Fruit fly (Drosophila melanogaster): ENCODE measurements around the gene Med.

The Med gene

DNA sequence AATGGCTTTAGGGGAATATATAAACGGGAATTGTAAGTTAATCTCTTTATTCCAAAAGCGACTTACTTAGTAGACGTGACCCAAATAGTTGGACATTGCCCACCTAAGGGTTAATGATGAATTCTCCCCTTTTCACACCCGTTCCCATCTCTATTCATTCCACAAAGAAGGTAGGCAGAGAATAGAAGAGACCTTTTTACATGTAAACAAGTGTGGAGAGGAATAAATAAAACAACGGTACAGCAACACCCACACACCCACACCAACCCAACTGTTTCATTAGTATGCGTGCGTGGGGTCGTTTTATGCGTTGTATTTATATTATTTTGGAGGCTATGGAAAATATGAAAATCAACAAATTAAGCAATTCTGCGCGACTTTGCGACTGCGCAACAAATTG is 2.8 kb upstream of the Med start (continued):
- TF ChIP-seq pfk (GFP tag; optimal IDR thresholded peaks at IDR 0.05), result no peak
- TF ChIP-seq otp (GFP tag; IDR thresholded peaks at IDR 0.05), result no peak
- no peak for TF ChIP-seq org-1 (GFP tag; optimal IDR thresholded peaks at IDR 0.05)
- TF ChIP-seq ewg (GFP tag; optimal IDR thresholded peaks at IDR 0.05), result peak; percentile 33
- TF ChIP-seq Kr (GFP tag; optimal IDR thresholded peaks at IDR 0.05), result peak; percentile 43
- peak; percentile 39 for TF ChIP-seq abd-A (tag; optimal IDR thresholded peaks at IDR 0.05)
- TF ChIP-seq CG7839 (tag; optimal IDR thresholded peaks at IDR 0.05), result no peak
- TF ChIP-seq bigmax (GFP tag; optimal IDR thresholded peaks at IDR 0.05), result no peak
- TF ChIP-seq BEAF-32 (GFP tag; optimal IDR thresholded peaks at IDR 0.05), result no peak
- TF ChIP-seq Lpt (GFP tag; optimal IDR thresholded peaks at IDR 0.05), result no peak
- peak; percentile 29 for TF ChIP-seq CG17385 (GFP tag; optimal IDR thresholded peaks at IDR 0.05)
- TF ChIP-seq CG13775 (GFP tag; optimal IDR thresholded peaks at IDR 0.05), result peak; percentile 9
- no peak for TF ChIP-seq Dref (GFP tag; IDR thresholded peaks at IDR 0.05)
- no peak for TF ChIP-seq CG2875 (GFP tag; optimal IDR thresholded peaks at IDR 0.05)
- no peak for TF ChIP-seq Doc2 (GFP tag; IDR thresholded peaks at IDR 0.05)
- peak; percentile 50 for TF ChIP-seq CG13624 (GFP tag; optimal IDR thresholded peaks at IDR 0.05)
- TF ChIP-seq Med (GFP tag), result peak; percentile 88
- TF ChIP-seq Sin3A (optimal IDR thresholded peaks at IDR 0.05), result no peak
- no peak for TF ChIP-seq pita (GFP tag; optimal IDR thresholded peaks at IDR 0.05)
- no peak for TF ChIP-seq CG14710 (tag; optimal IDR thresholded peaks at IDR 0.05)
- no peak for TF ChIP-seq CG34422 (GFP tag; IDR thresholded peaks at IDR 0.05)
- no peak for TF ChIP-seq sc (optimal IDR thresholded peaks at IDR 0.05)
- no peak for TF ChIP-seq sc (GFP tag; optimal IDR thresholded peaks at IDR 0.05)
- TF ChIP-seq Awh (GFP tag; IDR thresholded peaks at IDR 0.05), result no peak
- TF ChIP-seq CG9817 (tag; optimal IDR thresholded peaks at IDR 0.05), result peak; percentile 1
- no peak for TF ChIP-seq tll (GFP tag; optimal IDR thresholded peaks at IDR 0.05)
- no peak for TF ChIP-seq gfzf (GFP tag; optimal IDR thresholded peaks at IDR 0.05)
- TF ChIP-seq CG9797 (GFP tag; optimal IDR thresholded peaks at IDR 0.05), result no peak
- TF ChIP-seq CG17328 (GFP tag; IDR thresholded peaks at IDR 0.05), result no peak
- no peak for TF ChIP-seq HLH54F (GFP tag; optimal IDR thresholded peaks at IDR 0.05)
- peak; percentile 43 for TF ChIP-seq Asciz (GFP tag; optimal IDR thresholded peaks at IDR 0.05)
- TF ChIP-seq CG14050 (GFP tag; IDR thresholded peaks at IDR 0.05), result no peak
- TF ChIP-seq CG17912 (GFP tag; optimal IDR thresholded peaks at IDR 0.05), result peak; percentile 51
- no peak for TF ChIP-seq peb (GFP tag; IDR thresholded peaks at IDR 0.05)
- peak; percentile 14 for TF ChIP-seq CG4328 (GFP tag; optimal IDR thresholded peaks at IDR 0.05)
- peak; percentile 18 for TF ChIP-seq CG15696 (tag; optimal IDR thresholded peaks at IDR 0.05)
- TF ChIP-seq CG8089 (GFP tag; optimal IDR thresholded peaks at IDR 0.05), result no peak
- TF ChIP-seq CG9609 (GFP tag; optimal IDR thresholded peaks at IDR 0.05), result no peak
- TF ChIP-seq gro (GFP tag; optimal IDR thresholded peaks at IDR 0.05), result peak; percentile 2
- TF ChIP-seq CG9727 (GFP tag; optimal IDR thresholded peaks at IDR 0.05), result no peak
- TF ChIP-seq Dfd (GFP tag; optimal IDR thresholded peaks at IDR 0.05), result no peak
- no peak for TF ChIP-seq CG5245 (GFP tag; optimal IDR thresholded peaks at IDR 0.05)
- TF ChIP-seq gce (GFP tag; IDR thresholded peaks at IDR 0.05), result no peak
- TF ChIP-seq CG13296 (GFP tag; optimal IDR thresholded peaks at IDR 0.05), result peak; percentile 29
- TF ChIP-seq da (GFP tag; optimal IDR thresholded peaks at IDR 0.05), result no peak
- TF ChIP-seq ato (GFP tag; IDR thresholded peaks at IDR 0.05; ENCODE audit: partially characterized antibody), result no peak
- no peak for TF ChIP-seq tna (GFP tag; IDR thresholded peaks at IDR 0.05; ENCODE audit: partially characterized antibody)
- TF ChIP-seq fd3F (GFP tag; optimal IDR thresholded peaks at IDR 0.05), result no peak
- peak; percentile 45 for TF ChIP-seq CG3281 (GFP tag; optimal IDR thresholded peaks at IDR 0.05)
- TF ChIP-seq crol (GFP tag; IDR thresholded peaks at IDR 0.05), result no peak
- no peak for TF ChIP-seq lola (GFP tag; optimal IDR thresholded peaks at IDR 0.05)
- peak; percentile 30 for TF ChIP-seq Hmr (GFP tag; optimal IDR thresholded peaks at IDR 0.05)
